Worm (Caenorhabditis elegans) whole organism, young adult: Measurements from ENCODE around the gene F15E6.4.

ENCODE experiments used
- ama-1 ChIP-seq, 3 experiments: fragments of 150-350 bp in 1 of 3; sonication (generic microtip) in 2 of 3; optimal IDR thresholded peaks; 2 replicates each; lab custom pipeline; 2014 to 2018; ENCODE audit warnings: missing biosample characterization in 2 of 3, missing genetic modification characterization in 2 of 3, missing genetic modification reagents in 2 of 3
- attf-6 ChIP-seq: fragments of 200-800 bp; sonication (Bioruptor generic); IDR thresholded peaks from 2 replicates; pipeline ENCODE4 v1.3.6; 2022; ENCODE audit warnings: missing genetic modification reagents, missing genetic modification characterization, missing compliant biosample characterization
- ets-4 ChIP-seq: fragments of 200-800 bp; sonication (Bioruptor generic); optimal IDR thresholded peaks from 2 replicates; lab custom pipeline; 2018; ENCODE audit warnings: mild to moderate bottlenecking, missing genetic modification characterization, missing compliant biosample characterization
- tbp1 ChIP-seq: fragments of 200-800 bp; sonication (Bioruptor generic); optimal IDR thresholded peaks from 2 replicates; lab custom pipeline; 2018; ENCODE audit warnings: mild to moderate bottlenecking, missing genetic modification characterization, missing compliant biosample characterization

ce11 chrIV:4317638-4318037 is 26.4 kb downstream of the F15E6.4 start:
- TF ChIP-seq ama-1 (optimal IDR thresholded peaks at IDR 0.05; lab: Kevin White, UChicago) = no peak
- TF ChIP-seq ama-1 (GFP tag; optimal IDR thresholded peaks at IDR 0.05; lab: Kevin White, UChicago) = no peak
- TF ChIP-seq attf-6 (GFP tag; lab: Robert Waterston, UW) = no peak
- TF ChIP-seq tbp1 (GFP tag; lab: Kevin White, UChicago) = no peak
- no peak for TF ChIP-seq ets-4 (GFP tag; lab: Kevin White, UChicago)
